Fruit fly (Drosophila melanogaster) whole organism, pupa: ENCODE results near the gene CG44174.

Experiments
- CG10348 ChIP-seq: fragments of 200-800 bp; sonication (Bioruptor generic); IDR thresholded peaks from 2 replicates; pipeline ENCODE4 v1.3.6; 2022; ENCODE audit warnings: missing biosample characterization, missing genetic modification characterization
- CG13204 ChIP-seq: fragments of 200-800 bp; sonication (Bioruptor generic); optimal IDR thresholded peaks from 2 replicates; lab custom pipeline; 2018; ENCODE audit warnings: missing biosample characterization, mild to moderate bottlenecking, missing genetic modification characterization, moderate library complexity
- CG14655 ChIP-seq: fragments of 200-800 bp; sonication (Bioruptor generic); optimal IDR thresholded peaks from 3 replicates; lab custom pipeline; 2017; ENCODE audit warnings: mild to moderate bottlenecking, missing biosample characterization, missing genetic modification reagents, missing genetic modification characterization
- CG15710 ChIP-seq: fragments of 200-800 bp; sonication (Bioruptor generic); optimal IDR thresholded peaks from 2 replicates; lab custom pipeline; 2018; ENCODE audit warnings: missing biosample characterization, mild to moderate bottlenecking, missing genetic modification characterization, moderate library complexity
- CG4496 ChIP-seq: fragments of 200-800 bp; sonication (Bioruptor generic); IDR thresholded peaks from 3 replicates; pipeline ENCODE4 v1.3.6; 2022; ENCODE audit warnings: missing biosample characterization, missing genetic modification characterization
- CG8301 ChIP-seq: fragments of 200-800 bp; sonication (Bioruptor generic); optimal IDR thresholded peaks from 2 replicates; lab custom pipeline; 2018; ENCODE audit warnings: missing biosample characterization, mild to moderate bottlenecking, missing genetic modification characterization
- CG9948 ChIP-seq: fragments of 200-800 bp; sonication (Bioruptor generic); optimal IDR thresholded peaks from 2 replicates; lab custom pipeline; 2018; ENCODE audit warnings: missing biosample characterization, mild to moderate bottlenecking, missing genetic modification characterization, moderate library complexity
- D1 ChIP-seq: fragments of 200-800 bp; sonication (Bioruptor generic); optimal IDR thresholded peaks from 2 replicates; lab custom pipeline; 2018; ENCODE audit warnings: missing biosample characterization, mild to moderate bottlenecking, missing genetic modification characterization, moderate library complexity
- EcR ChIP-seq: fragments of 200-800 bp; sonication (Bioruptor generic); optimal IDR thresholded peaks from 3 replicates; lab custom pipeline; 2019; ENCODE audit warnings: missing biosample characterization, missing genetic modification characterization, mild to moderate bottlenecking, moderate library complexity, missing genetic modification reagents
- Pif1B ChIP-seq: fragments of 200-800 bp; sonication (Bioruptor generic); optimal IDR thresholded peaks from 3 replicates; lab custom pipeline; 2016; ENCODE audit warnings: missing biosample characterization, missing genetic modification characterization
- Snoo ChIP-seq: fragments of 200-800 bp; sonication (Bioruptor generic); optimal IDR thresholded peaks from 3 replicates; lab custom pipeline; 2017; ENCODE audit warnings: missing biosample characterization, mild to moderate bottlenecking, missing genetic modification characterization, inconsistent platforms
- fd96Ca ChIP-seq: fragments of 200-800 bp; sonication (Bioruptor generic); IDR thresholded peaks from 3 replicates; pipeline ENCODE4 v1.3.6; 2022; ENCODE audit warnings: missing biosample characterization, missing genetic modification characterization
- gl ChIP-seq: fragments of 200-800 bp; sonication (Bioruptor generic); optimal IDR thresholded peaks from 2 replicates; lab custom pipeline; 2018; ENCODE audit warnings: missing biosample characterization, mild to moderate bottlenecking, missing genetic modification characterization
- rn ChIP-seq: fragments of 200-800 bp; sonication (Bioruptor generic); IDR thresholded peaks from 2 replicates; pipeline ENCODE4 v1.3.6; 2022; ENCODE audit warnings: missing biosample characterization, missing genetic modification characterization

DNA sequence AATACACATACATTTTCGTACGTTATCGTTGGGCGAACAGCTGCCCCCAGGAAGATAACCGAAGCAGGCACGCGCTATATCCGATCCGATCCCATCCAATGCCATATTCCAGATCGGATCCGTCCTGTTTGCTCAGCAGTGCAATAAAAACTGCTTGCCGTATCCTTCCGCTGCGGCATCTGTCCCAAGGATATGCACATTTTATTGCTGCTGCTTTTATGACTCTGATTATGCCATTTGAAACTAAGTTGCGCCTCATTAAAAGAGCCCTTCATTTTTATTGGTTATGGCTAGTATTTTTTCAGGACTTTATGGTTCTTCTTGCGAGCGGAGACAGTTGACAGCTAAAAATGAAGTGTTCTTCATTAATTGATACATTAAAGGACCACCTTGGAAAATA lies 38.0 kb upstream of the CG44174 start:
- no peak for TF ChIP-seq rn (GFP tag; lab: Robert Waterston, UW)
- TF ChIP-seq CG10348 (GFP tag; lab: Robert Waterston, UW), result no peak
- TF ChIP-seq CG13204, result no peak
- TF ChIP-seq Pif1B, result no peak
- no peak for TF ChIP-seq CG9948 (tag; lab: Kevin White, UChicago)
- no peak for TF ChIP-seq D1 (tag; lab: Kevin White, UChicago)
- no peak for TF ChIP-seq CG8301 (tag; lab: Kevin White, UChicago)
- no peak for TF ChIP-seq CG14655 (GFP tag; lab: Kevin White, UChicago)
- no peak for TF ChIP-seq gl (tag; lab: Kevin White, UChicago)
- no peak for TF ChIP-seq Snoo (tag; lab: Kevin White, UChicago)
- no peak for TF ChIP-seq EcR (GFP tag; lab: Kevin White, UChicago)
- TF ChIP-seq fd96Ca, result no peak
- no peak for TF ChIP-seq CG15710
- no peak for TF ChIP-seq CG4496
